Worm (Caenorhabditis elegans) whole organism, L3 larva: ENCODE results near the gene acl-9.

Experiments
- R02D3.7 ChIP-seq: fragments of 150-350 bp; optimal IDR thresholded peaks from 2 replicates; lab custom pipeline; 2014; ENCODE audit warnings: missing biosample characterization, missing genetic modification characterization
- ZK546.5 ChIP-seq: sonication (generic microtip); optimal IDR thresholded peaks from 2 replicates; lab custom pipeline; 2017; ENCODE audit warnings: missing biosample characterization, missing genetic modification characterization
- aly-2 ChIP-seq: fragments of 150-350 bp; optimal IDR thresholded peaks from 2 replicates; lab custom pipeline; 2014; ENCODE audit warnings: missing biosample characterization, missing genetic modification characterization
- ama-1 ChIP-seq: fragments of 150-350 bp; optimal IDR thresholded peaks from 2 replicates; lab custom pipeline; 2018
- ceh-16 ChIP-seq: sonication (generic microtip); optimal IDR thresholded peaks from 2 replicates; lab custom pipeline; 2017; ENCODE audit warnings: missing biosample characterization, missing genetic modification characterization
- ceh-28 ChIP-seq: fragments of 150-350 bp; optimal IDR thresholded peaks from 2 replicates; lab custom pipeline; 2014; ENCODE audit warnings: missing biosample characterization, missing genetic modification reagents, missing genetic modification characterization
- ceh-82 ChIP-seq: fragments of 150-350 bp; optimal IDR thresholded peaks from 2 replicates; lab custom pipeline; 2014; ENCODE audit warnings: missing biosample characterization, missing genetic modification characterization
- ceh-9 ChIP-seq: sonication (generic microtip); optimal IDR thresholded peaks from 2 replicates; lab custom pipeline; 2018; ENCODE audit warnings: missing biosample characterization, missing genetic modification characterization
- elt-2 ChIP-seq: sonication (generic microtip); optimal IDR thresholded peaks from 2 replicates; lab custom pipeline; 2016; ENCODE audit warnings: missing genetic modification reagents, mild to moderate bottlenecking, missing genetic modification characterization, missing compliant biosample characterization
- elt-3 ChIP-seq, 3 experiments: fragments of 150-350 bp in 1 of 3; sonication (generic microtip) in 2 of 3; optimal IDR thresholded peaks; 2 replicates in 2 of 3; 4 replicates in 1 of 3; lab custom pipeline; 2014 to 2017; ENCODE audit warnings: missing biosample characterization in 3 of 3, missing genetic modification characterization in 3 of 3
- eor-1 ChIP-seq, 2 experiments: fragments of 150-350 bp; optimal IDR thresholded peaks; 2 replicates each; lab custom pipeline; 2014 to 2018; ENCODE audit warnings: missing biosample characterization in 2 of 2, missing genetic modification characterization in 2 of 2
- lin-39 ChIP-seq: fragments of 150-350 bp; optimal IDR thresholded peaks from 2 replicates; lab custom pipeline; 2018; ENCODE audit warnings: missing biosample characterization, missing genetic modification reagents, missing genetic modification characterization
- lsy-12 ChIP-seq: sonication (generic microtip); optimal IDR thresholded peaks from 2 replicates; lab custom pipeline; 2016; ENCODE audit warnings: mild to moderate bottlenecking, missing genetic modification characterization, missing compliant biosample characterization
- mdl-1 ChIP-seq: fragments of 150-350 bp; optimal IDR thresholded peaks from 2 replicates; lab custom pipeline; 2014; ENCODE audit warnings: missing biosample characterization, missing genetic modification characterization
- mml-1 ChIP-seq: fragments of 150-350 bp; sonication (generic microtip); optimal IDR thresholded peaks from 3 replicates; lab custom pipeline; 2014; ENCODE audit warnings: missing biosample characterization, missing genetic modification characterization
- nhr-11 ChIP-seq: fragments of 150-350 bp; optimal IDR thresholded peaks from 2 replicates; lab custom pipeline; 2014; ENCODE audit warnings: missing biosample characterization, missing genetic modification characterization
- nhr-23 ChIP-seq: fragments of 150-350 bp; optimal IDR thresholded peaks from 2 replicates; lab custom pipeline; 2014; ENCODE audit warnings: missing biosample characterization, missing genetic modification reagents, missing genetic modification characterization
- nhr-28 ChIP-seq: fragments of 150-350 bp; optimal IDR thresholded peaks from 2 replicates; lab custom pipeline; 2014; ENCODE audit warnings: missing biosample characterization, missing genetic modification characterization
- nhr-43 ChIP-seq: sonication (generic microtip); optimal IDR thresholded peaks from 2 replicates; lab custom pipeline; 2016; ENCODE audit warnings: mild to moderate bottlenecking, missing genetic modification characterization, missing compliant biosample characterization; ENCODE audit not compliant: poor library complexity, severe bottlenecking
- pha-4 ChIP-seq: fragments of 150-350 bp; optimal IDR thresholded peaks from 2 replicates; lab custom pipeline; 2014; ENCODE audit warnings: missing biosample characterization, missing genetic modification reagents, missing genetic modification characterization
- pqm-1 ChIP-seq: fragments of 150-350 bp; optimal IDR thresholded peaks from 2 replicates; lab custom pipeline; 2017; ENCODE audit warnings: missing biosample characterization, missing genetic modification characterization, inconsistent platforms
- sea-2 ChIP-seq: fragments of 150-350 bp; sonication (generic microtip); optimal IDR thresholded peaks from 4 replicates; lab custom pipeline; 2014; ENCODE audit warnings: missing biosample characterization, missing genetic modification reagents, missing genetic modification characterization
- snpc-4 ChIP-seq: fragments of 150-350 bp; optimal IDR thresholded peaks from 2 replicates; lab custom pipeline; 2014; ENCODE audit warnings: missing biosample characterization, missing genetic modification characterization
- unc-39 ChIP-seq: sonication (generic microtip); optimal IDR thresholded peaks from 4 replicates; lab custom pipeline; 2017; ENCODE audit warnings: missing biosample characterization, missing genetic modification characterization
- unc-62 ChIP-seq: fragments of 150-350 bp; sonication (generic microtip); optimal IDR thresholded peaks from 4 replicates; lab custom pipeline; 2014; ENCODE audit warnings: missing biosample characterization, missing genetic modification reagents, missing genetic modification characterization
- zag-1 ChIP-seq: fragments of 150-350 bp; optimal IDR thresholded peaks from 2 replicates; lab custom pipeline; 2014; ENCODE audit warnings: missing biosample characterization, missing genetic modification characterization
- ztf-4 ChIP-seq: fragments of 150-350 bp; optimal IDR thresholded peaks from 2 replicates; lab custom pipeline; 2014; ENCODE audit warnings: missing biosample characterization, missing genetic modification characterization

acl-9 gene

ce11 chrV:6448356-6448755 is 4.7 kb upstream of the acl-9 start, which contains the start of gene fbxa-196:
Gene fbxa-196 (plus strand): TSS chrV:6448656.
- TF ChIP-seq lin-39 (tag; lab: Kevin White, UChicago) (no peak), ama-1 (lab: Kevin White, UChicago) (no peak), nhr-11 (tag; lab: Kevin White, UChicago) (no peak), mml-1 (tag; lab: Kevin White, UChicago) (no peak), nhr-28 (tag; lab: Kevin White, UChicago) (no peak), ceh-16 (tag; lab: Kevin White, UChicago) (no peak), unc-39 (no peak), snpc-4 (tag; lab: Kevin White, UChicago) (no peak), unc-62 (no peak), mdl-1 (tag; lab: Kevin White, UChicago) (no peak), elt-3 (tag; optimal IDR thresholded peaks at IDR 0.05; lab: Kevin White, UChicago) (no peak), pqm-1 (tag; lab: Kevin White, UChicago) (no peak)

- TF ChIP-seq pha-4 (peak; percentile 86), sea-2 (GFP tag; lab: Kevin White, UChicago) (no peak), elt-2 (tag; lab: Kevin White, UChicago) (peak; percentile 73), ceh-82 (tag; lab: Kevin White, UChicago) (no peak), ceh-16 (tag; lab: Kevin White, UChicago) (no peak)
Measured at ce11 chrV:6450129-6451011, 2.7 kb upstream of the acl-9 start, which contains the start of gene acl-8. Gene acl-8 (plus strand): TSS chrV:6450870.

ce11 chrV:6456903-6457302 is 3.9 kb downstream of the acl-9 start:
- TF ChIP-seq ztf-4: no peak
- no peak for TF ChIP-seq R02D3.7 (tag; lab: Kevin White, UChicago)
- no peak for TF ChIP-seq ZK546.5
- TF ChIP-seq aly-2 (tag; lab: Kevin White, UChicago): no peak
- TF ChIP-seq lsy-12: no peak
- TF ChIP-seq zag-1 (tag; lab: Kevin White, UChicago): no peak
- no peak for TF ChIP-seq elt-2 (tag; lab: Kevin White, UChicago)

- TF ChIP-seq nhr-11 (tag; lab: Kevin White, UChicago) (no peak), nhr-23 (tag; lab: Kevin White, UChicago) (peak; percentile 3)
- TF ChIP-seq, all 47 proteins: peak for 1
Measured at ce11 chrV:6458302-6458998, 5.4 kb downstream of the acl-9 start.

ce11 chrV:6461250-6461649 is 8.2 kb downstream of the acl-9 start:
- TF ChIP-seq nhr-43 (tag; lab: Kevin White, UChicago) (no peak), R02D3.7 (tag; lab: Kevin White, UChicago) (no peak), ceh-9 (tag; lab: Kevin White, UChicago) (no peak), ceh-28 (no peak), pqm-1 (tag; lab: Kevin White, UChicago) (peak; percentile 3), mdl-1 (tag; lab: Kevin White, UChicago) (no peak), elt-2 (tag; lab: Kevin White, UChicago) (peak; percentile 15), ceh-16 (tag; lab: Kevin White, UChicago) (no peak), eor-1 (tag; optimal IDR thresholded peaks at IDR 0.05; lab: Kevin White, UChicago) (no peak), pha-4 (no peak)

- no peak for TF ChIP-seq eor-1 (tag; optimal IDR thresholded peaks at IDR 0.05; lab: Kevin White, UChicago)
- TF ChIP-seq elt-2 (tag; lab: Kevin White, UChicago): peak; percentile 63
- no peak for TF ChIP-seq unc-39
- TF ChIP-seq pha-4: peak; percentile 14
Measured at ce11 chrV:6462606-6463005, 9.6 kb downstream of the acl-9 start.
